Worm (Caenorhabditis elegans) whole organism, young adult: ENCODE data around the gene pqn-25.

Experiments
- B0261.1 ChIP-seq: sonication (generic microtip); optimal IDR thresholded peaks from 2 replicates; lab custom pipeline; 2016; ENCODE audit warnings: mild to moderate bottlenecking, missing genetic modification characterization, moderate library complexity, missing compliant biosample characterization
- B0336.3 ChIP-seq: fragments of 200-800 bp; sonication (Bioruptor generic); IDR thresholded peaks from 2 replicates; pipeline ENCODE4 v1.3.6; 2022; ENCODE audit warnings: missing genetic modification characterization, missing compliant biosample characterization
- C06A6.2 ChIP-seq: fragments of 200-800 bp; sonication (Bioruptor generic); conservative IDR thresholded peaks from 2 replicates; pipeline ENCODE4 v1.3.6; 2022; ENCODE audit warnings: missing genetic modification characterization, missing compliant biosample characterization
- F23B12.7 ChIP-seq: sonication (generic microtip); optimal IDR thresholded peaks from 2 replicates; lab custom pipeline; 2017; ENCODE audit warnings: missing genetic modification characterization, mild to moderate bottlenecking, missing compliant biosample characterization, antibody characterized with exemption, moderate library complexity; ENCODE audit not compliant: insufficient read depth
- F33H1.4 ChIP-seq: fragments of 200-800 bp; sonication (Bioruptor generic); IDR thresholded peaks from 2 replicates; pipeline ENCODE4 v1.3.6; 2022; ENCODE audit warnings: missing genetic modification reagents, missing genetic modification characterization, missing compliant biosample characterization
- K11D2.4 ChIP-seq: fragments of 200-800 bp; sonication (Bioruptor generic); IDR thresholded peaks from 2 replicates; pipeline ENCODE4 v1.3.6; 2022; ENCODE audit warnings: missing genetic modification reagents, missing genetic modification characterization, missing compliant biosample characterization
- K12H6.12 ChIP-seq: fragments of 200-800 bp; sonication (Bioruptor generic); optimal IDR thresholded peaks from 2 replicates; lab custom pipeline; 2018; ENCODE audit warnings: mild to moderate bottlenecking, missing genetic modification characterization, missing compliant biosample characterization
- Y53F4B.3 ChIP-seq: fragments of 200-800 bp; sonication (Bioruptor generic); IDR thresholded peaks from 2 replicates; pipeline ENCODE4 v1.3.6; 2022; ENCODE audit warnings: missing genetic modification reagents, missing genetic modification characterization, missing compliant biosample characterization
- Y79H2A.3 ChIP-seq: fragments of 200-800 bp; sonication (Bioruptor generic); conservative IDR thresholded peaks from 2 replicates; pipeline ENCODE4 v1.3.6; 2022; ENCODE audit warnings: missing genetic modification reagents, missing genetic modification characterization, missing compliant biosample characterization
- Y95B8A.8 ChIP-seq: fragments of 200-800 bp; sonication (Bioruptor generic); IDR thresholded peaks from 2 replicates; pipeline ENCODE4 v1.3.6; 2022; ENCODE audit warnings: missing genetic modification reagents, missing genetic modification characterization, missing compliant biosample characterization
- ama-1 ChIP-seq, 3 experiments: fragments of 150-350 bp in 1 of 3; sonication (generic microtip) in 2 of 3; optimal IDR thresholded peaks; 2 replicates each; lab custom pipeline; 2014 to 2018; ENCODE audit warnings: missing biosample characterization in 2 of 3, missing genetic modification characterization in 2 of 3, missing genetic modification reagents in 2 of 3
- atf-7 ChIP-seq: sonication (generic microtip); optimal IDR thresholded peaks from 2 replicates; lab custom pipeline; 2017; ENCODE audit warnings: mild to moderate bottlenecking, missing genetic modification characterization, missing compliant biosample characterization
- attf-5 ChIP-seq: fragments of 200-800 bp; sonication (Bioruptor generic); optimal IDR thresholded peaks from 2 replicates; lab custom pipeline; 2018; ENCODE audit warnings: mild to moderate bottlenecking, missing genetic modification characterization, missing compliant biosample characterization
- attf-6 ChIP-seq: fragments of 200-800 bp; sonication (Bioruptor generic); IDR thresholded peaks from 2 replicates; pipeline ENCODE4 v1.3.6; 2022; ENCODE audit warnings: missing genetic modification reagents, missing genetic modification characterization, missing compliant biosample characterization
- cebp-1 ChIP-seq, 2 experiments: fragments of 200-800 bp in 1 of 2; sonication (Bioruptor generic) in 1 of 2; sonication (generic microtip) in 1 of 2; IDR thresholded peaks in 1 of 2; optimal IDR thresholded peaks in 1 of 2; 2 replicates each; pipeline versions ENCODE4 v1.3.6 to Lab custom; 2017 to 2022; ENCODE audit warnings: missing compliant biosample characterization in 2 of 2, missing genetic modification characterization in 2 of 2, mild to moderate bottlenecking in 1 of 2, missing genetic modification reagents in 1 of 2, moderate library complexity in 1 of 2
- ceh-27 ChIP-seq: fragments of 200-800 bp; sonication (Bioruptor generic); optimal IDR thresholded peaks from 2 replicates; lab custom pipeline; 2018; ENCODE audit warnings: mild to moderate bottlenecking, missing genetic modification characterization, moderate library complexity, missing compliant biosample characterization
- ceh-40 ChIP-seq: fragments of 200-800 bp; sonication (Bioruptor generic); IDR thresholded peaks from 2 replicates; pipeline ENCODE4 v1.3.6; 2022; ENCODE audit warnings: missing genetic modification characterization, missing compliant biosample characterization
- chd-7 ChIP-seq: sonication (generic microtip); optimal IDR thresholded peaks from 2 replicates; lab custom pipeline; 2016; ENCODE audit warnings: mild to moderate bottlenecking, missing genetic modification characterization, moderate library complexity, missing compliant biosample characterization
- dox-1 ChIP-seq: fragments of 200-800 bp; sonication (Bioruptor generic); IDR thresholded peaks from 2 replicates; pipeline ENCODE4 v1.3.6; 2022; ENCODE audit warnings: missing genetic modification reagents, missing genetic modification characterization, missing compliant biosample characterization
- dpff-1 ChIP-seq: sonication (generic microtip); optimal IDR thresholded peaks from 2 replicates; lab custom pipeline; 2017; ENCODE audit warnings: mild to moderate bottlenecking, missing genetic modification characterization, missing compliant biosample characterization
- egrh-3 ChIP-seq: fragments of 200-800 bp; sonication (Bioruptor generic); IDR thresholded peaks from 2 replicates; pipeline ENCODE4 v1.3.6; 2022; ENCODE audit warnings: missing genetic modification reagents, missing genetic modification characterization, missing compliant biosample characterization
- ekl-4 ChIP-seq: fragments of 200-800 bp; sonication (Bioruptor generic); IDR thresholded peaks from 2 replicates; pipeline ENCODE4 v1.3.6; 2022; ENCODE audit warnings: missing genetic modification reagents, missing genetic modification characterization, missing compliant biosample characterization
- him-1 ChIP-seq: sonication (generic microtip); optimal IDR thresholded peaks from 2 replicates; lab custom pipeline; 2016; ENCODE audit warnings: missing genotype, missing genetic modification reagents, missing genetic modification characterization, missing compliant biosample characterization
- hmg-1.2 ChIP-seq: fragments of 200-800 bp; sonication (Bioruptor generic); IDR thresholded peaks from 2 replicates; pipeline ENCODE4 v1.3.6; 2022; ENCODE audit warnings: missing genetic modification reagents, missing genetic modification characterization, missing compliant biosample characterization
- hmg-20 ChIP-seq: fragments of 200-800 bp; sonication (Bioruptor generic); IDR thresholded peaks from 2 replicates; pipeline ENCODE4 v1.3.6; 2022; ENCODE audit warnings: missing genetic modification reagents, missing genetic modification characterization, missing compliant biosample characterization
- hrde-1 ChIP-seq: sonication (generic microtip); optimal IDR thresholded peaks from 2 replicates; lab custom pipeline; 2016; ENCODE audit warnings: missing genetic modification characterization, mild to moderate bottlenecking, missing compliant biosample characterization, moderate library complexity, missing genotype, missing genetic modification reagents, borderline replicate concordance
- hsf-1 ChIP-seq: fragments of 200-800 bp; sonication (Bioruptor generic); IDR thresholded peaks from 2 replicates; pipeline ENCODE4 v1.3.6; 2022; ENCODE audit warnings: missing genetic modification reagents, missing genetic modification characterization, missing compliant biosample characterization
- let-607 ChIP-seq, 2 experiments: fragments of 200-800 bp in 1 of 2; sonication (Bioruptor generic) in 1 of 2; sonication (generic microtip) in 1 of 2; optimal IDR thresholded peaks; 2 replicates each; lab custom pipeline; 2016 to 2018; ENCODE audit warnings: mild to moderate bottlenecking in 2 of 2, missing compliant biosample characterization in 2 of 2, missing genetic modification characterization in 2 of 2, moderate library complexity in 2 of 2, missing genotype in 1 of 2
- lin-40 ChIP-seq: sonication (generic microtip); optimal IDR thresholded peaks from 2 replicates; lab custom pipeline; 2016; ENCODE audit warnings: missing genetic modification characterization, mild to moderate bottlenecking, missing compliant biosample characterization, missing genotype, missing genetic modification reagents
- lsy-27 ChIP-seq: sonication (generic microtip); optimal IDR thresholded peaks from 2 replicates; lab custom pipeline; 2017; ENCODE audit warnings: missing genetic modification characterization, mild to moderate bottlenecking, missing compliant biosample characterization, antibody characterized with exemption, missing genotype, borderline replicate concordance; ENCODE audit not compliant: insufficient read depth
- madf-6 ChIP-seq: fragments of 200-800 bp; sonication (Bioruptor generic); IDR thresholded peaks from 2 replicates; pipeline ENCODE4 v1.3.6; 2022; ENCODE audit warnings: missing genetic modification reagents, missing genetic modification characterization, missing compliant biosample characterization
- mel-28 ChIP-seq: sonication (generic microtip); optimal IDR thresholded peaks from 2 replicates; lab custom pipeline; 2016; ENCODE audit warnings: borderline replicate concordance, mild to moderate bottlenecking, missing genetic modification characterization, missing compliant biosample characterization
- mes-4 ChIP-seq: sonication (generic microtip); optimal IDR thresholded peaks from 2 replicates; lab custom pipeline; 2016; ENCODE audit warnings: missing genotype, missing genetic modification characterization, missing compliant biosample characterization
- nfya-1 ChIP-seq: sonication (generic microtip); optimal IDR thresholded peaks from 2 replicates; lab custom pipeline; 2017; ENCODE audit warnings: antibody characterized with exemption, missing compliant biosample characterization, missing genetic modification characterization, borderline replicate concordance; ENCODE audit not compliant: insufficient read depth
- nfya-2 ChIP-seq: fragments of 200-800 bp; sonication (Bioruptor generic); IDR thresholded peaks from 2 replicates; pipeline ENCODE4 v1.3.6; 2022; ENCODE audit warnings: missing genetic modification reagents, missing genetic modification characterization, missing compliant biosample characterization
- nfyb-1 ChIP-seq: fragments of 200-800 bp; sonication (Bioruptor generic); IDR thresholded peaks from 2 replicates; pipeline ENCODE4 v1.3.6; 2022; ENCODE audit warnings: missing genetic modification reagents, missing genetic modification characterization, missing compliant biosample characterization
- nhr-120 ChIP-seq: fragments of 200-800 bp; sonication (Bioruptor generic); IDR thresholded peaks from 2 replicates; pipeline ENCODE4 v1.3.6; 2022; ENCODE audit warnings: missing genetic modification characterization, missing compliant biosample characterization
- nhr-90 ChIP-seq: sonication (generic microtip); optimal IDR thresholded peaks from 2 replicates; lab custom pipeline; 2016; ENCODE audit warnings: missing genotype, mild to moderate bottlenecking, missing genetic modification characterization, missing compliant biosample characterization
- repo-1 ChIP-seq: sonication (generic microtip); optimal IDR thresholded peaks from 2 replicates; lab custom pipeline; 2017; ENCODE audit warnings: mild to moderate bottlenecking, missing genetic modification characterization, missing compliant biosample characterization
- sptf-2 ChIP-seq: fragments of 200-800 bp; sonication (Bioruptor generic); optimal IDR thresholded peaks from 2 replicates; lab custom pipeline; 2018; ENCODE audit warnings: mild to moderate bottlenecking, missing genetic modification characterization, missing compliant biosample characterization
- tlf-1 ChIP-seq: fragments of 200-800 bp; sonication (Bioruptor generic); optimal IDR thresholded peaks from 2 replicates; lab custom pipeline; 2018; ENCODE audit warnings: mild to moderate bottlenecking, missing genetic modification characterization, missing compliant biosample characterization
- ztf-18 ChIP-seq: sonication (generic microtip); optimal IDR thresholded peaks from 2 replicates; lab custom pipeline; 2016; ENCODE audit warnings: missing genotype, mild to moderate bottlenecking, missing genetic modification characterization, missing compliant biosample characterization
- ztf-25 ChIP-seq: fragments of 200-800 bp; sonication (Bioruptor generic); IDR thresholded peaks from 2 replicates; pipeline ENCODE4 v1.3.6; 2022; ENCODE audit warnings: missing genetic modification reagents, missing genetic modification characterization, missing compliant biosample characterization
- ztf-26 ChIP-seq: sonication (generic microtip); optimal IDR thresholded peaks from 2 replicates; lab custom pipeline; 2017; ENCODE audit warnings: missing genetic modification characterization, missing compliant biosample characterization

Gene pqn-25

ce11 chrIII:5552072-5552667 lies 39.8 kb upstream of the pqn-25 start, which contains the start of gene F09F7.6 (continued):
- TF ChIP-seq ama-1 (optimal IDR thresholded peaks at IDR 0.05; lab: Kevin White, UChicago) (peak; percentile 61), ama-1 (GFP tag; optimal IDR thresholded peaks at IDR 0.05; lab: Kevin White, UChicago) (no peak), C06A6.2 (0 out of 2 replicates have a peak, but pooled peaks have one; percentile 28), hmg-1.2 (GFP tag; lab: Robert Waterston, UW) (peak; percentile 52), nfyb-1 (GFP tag; lab: Robert Waterston, UW) (0 out of 2 replicates have a peak, but pooled peaks have one; percentile 34), madf-6 (no peak), atf-7 (peak; percentile 25), let-607 (tag; optimal IDR thresholded peaks at IDR 0.05; lab: Kevin White, UChicago) (peak in 1 of 2 experiments; percentile 21), mel-28 (tag; lab: Kevin White, UChicago) (no peak), tlf-1 (peak; percentile 42), egrh-3 (no peak), nfya-1 (tag; lab: Kevin White, UChicago) (no peak), ztf-18 (tag; lab: Kevin White, UChicago) (no peak), lin-40 (tag; lab: Kevin White, UChicago) (peak; percentile 57), sptf-2 (GFP tag; lab: Kevin White, UChicago) (no peak), K12H6.12 (tag; lab: Kevin White, UChicago) (peak; percentile 62)

- peak; percentile 47 for TF ChIP-seq mel-28 (tag; lab: Kevin White, UChicago)
- TF ChIP-seq nfya-2 (GFP tag; lab: Robert Waterston, UW), result no peak
- TF ChIP-seq ekl-4 (GFP tag; lab: Robert Waterston, UW), result peak; percentile 54; the same call in 1 of the 2 replicates
- no peak for TF ChIP-seq ceh-27 (GFP tag; lab: Kevin White, UChicago)
- TF ChIP-seq ama-1 (optimal IDR thresholded peaks at IDR 0.05; lab: Kevin White, UChicago), result peak; percentile 82
- no peak for TF ChIP-seq ama-1 (GFP tag; optimal IDR thresholded peaks at IDR 0.05; lab: Kevin White, UChicago)
- no peak for TF ChIP-seq nhr-120 (GFP tag; lab: Robert Waterston, UW)
- TF ChIP-seq K11D2.4 (GFP tag; lab: Robert Waterston, UW), result no peak
- peak; percentile 82 for TF ChIP-seq B0336.3 (GFP tag; lab: Robert Waterston, UW)
- TF ChIP-seq hsf-1 (GFP tag; lab: Robert Waterston, UW), result no peak
- TF ChIP-seq hrde-1 (tag; lab: Kevin White, UChicago), result no peak
- 0 out of 2 replicates have a peak, but pooled peaks have one; percentile 34 for TF ChIP-seq cebp-1 (GFP tag; IDR thresholded peaks at IDR 0.05; lab: Robert Waterston, UW)
- peak; percentile 72 for TF ChIP-seq cebp-1 (tag; optimal IDR thresholded peaks at IDR 0.05; lab: Kevin White, UChicago)
- TF ChIP-seq ztf-26, result no peak
- TF ChIP-seq mes-4 (tag; lab: Kevin White, UChicago), result no peak
- no peak for TF ChIP-seq him-1 (tag; lab: Kevin White, UChicago)
- peak; percentile 39 for TF ChIP-seq repo-1 (tag; lab: Kevin White, UChicago)
- no peak for TF ChIP-seq attf-6 (GFP tag; lab: Robert Waterston, UW)
- TF ChIP-seq attf-5 (GFP tag; lab: Kevin White, UChicago), result peak; percentile 8
- peak; percentile 64 for TF ChIP-seq tlf-1
- TF ChIP-seq egrh-3, result no peak
- 0 out of 2 replicates have a peak, but pooled peaks have one; percentile 4 for TF ChIP-seq F33H1.4 (GFP tag; lab: Robert Waterston, UW)
- TF ChIP-seq ztf-25 (GFP tag; lab: Robert Waterston, UW), result no peak
- TF ChIP-seq dox-1 (GFP tag; lab: Robert Waterston, UW), result no peak
- no peak for TF ChIP-seq lsy-27
- peak; percentile 78; the same call in 1 of the 2 replicates for TF ChIP-seq Y95B8A.8 (GFP tag; lab: Robert Waterston, UW)
- no peak for TF ChIP-seq F23B12.7 (tag; lab: Kevin White, UChicago)
- peak; percentile 48 for TF ChIP-seq nhr-90 (tag; lab: Kevin White, UChicago)
- no peak for TF ChIP-seq hmg-1.2 (GFP tag; lab: Robert Waterston, UW)
- TF ChIP-seq B0261.1 (tag; lab: Kevin White, UChicago), result no peak
- TF ChIP-seq ceh-40 (GFP tag; lab: Robert Waterston, UW), result no peak
- peak; percentile 42; the same call in 1 of the 2 replicates for TF ChIP-seq Y79H2A.3 (GFP tag; lab: Robert Waterston, UW)
- TF ChIP-seq dpff-1 (tag; lab: Kevin White, UChicago), result no peak
- TF ChIP-seq chd-7 (tag; lab: Kevin White, UChicago), result no peak
- no peak for TF ChIP-seq hmg-20 (GFP tag; lab: Robert Waterston, UW)
- no peak for TF ChIP-seq Y53F4B.3
These were observed 38.4 kb upstream of the pqn-25 start for ce11 chrIII:5550844-5551243.
